Fruit fly (Drosophila melanogaster) whole organism, prepupa: ENCODE measurements around the gene Bx.

Source experiments
- Blimp-1 ChIP-seq: fragments of 200-800 bp; sonication (Bioruptor generic); optimal IDR thresholded peaks from 3 replicates; lab custom pipeline; 2017; ENCODE audit warnings: missing biosample characterization, missing genetic modification characterization, mild to moderate bottlenecking, moderate library complexity, missing genetic modification reagents
- CG10631 ChIP-seq: fragments of 200-800 bp; sonication (Bioruptor generic); optimal IDR thresholded peaks from 2 replicates; lab custom pipeline; 2016; ENCODE audit warnings: missing biosample characterization, missing genetic modification characterization
- CG10669 ChIP-seq: fragments of 200-800 bp; sonication (Bioruptor generic); optimal IDR thresholded peaks from 3 replicates; lab custom pipeline; 2018; ENCODE audit warnings: missing biosample characterization, mild to moderate bottlenecking, missing genetic modification characterization, moderate library complexity
- CG11902 ChIP-seq: fragments of 200-800 bp; sonication (Bioruptor generic); optimal IDR thresholded peaks from 3 replicates; lab custom pipeline; 2016; ENCODE audit warnings: missing biosample characterization, missing genetic modification characterization
- CG15336 ChIP-seq: fragments of 200-800 bp; sonication (Bioruptor generic); IDR thresholded peaks from 2 replicates; pipeline ENCODE4 v1.3.6; 2022; ENCODE audit warnings: missing biosample characterization, missing genetic modification characterization
- CG16779 ChIP-seq: fragments of 200-800 bp; sonication (Bioruptor generic); optimal IDR thresholded peaks from 3 replicates; lab custom pipeline; 2017; ENCODE audit warnings: missing biosample characterization, mild to moderate bottlenecking, missing genetic modification characterization
- CG31627 ChIP-seq: fragments of 200-800 bp; sonication (Bioruptor generic); optimal IDR thresholded peaks from 3 replicates; lab custom pipeline; 2016; ENCODE audit warnings: missing biosample characterization, missing genetic modification characterization
- CG32006 ChIP-seq: fragments of 200-800 bp; sonication (Bioruptor generic); optimal IDR thresholded peaks from 3 replicates; lab custom pipeline; 2017; ENCODE audit warnings: missing biosample characterization, mild to moderate bottlenecking, missing genetic modification characterization
- CG34406 ChIP-seq: fragments of 200-800 bp; sonication (Bioruptor generic); optimal IDR thresholded peaks from 3 replicates; lab custom pipeline; 2016; ENCODE audit warnings: missing biosample characterization, missing genetic modification characterization
- CG3919 ChIP-seq: fragments of 200-800 bp; sonication (Bioruptor generic); optimal IDR thresholded peaks from 3 replicates; lab custom pipeline; 2016; ENCODE audit warnings: missing biosample characterization, missing genetic modification characterization
- CG4318 ChIP-seq: fragments of 200-800 bp; sonication (Bioruptor generic); optimal IDR thresholded peaks from 3 replicates; lab custom pipeline; 2017; ENCODE audit warnings: missing biosample characterization, mild to moderate bottlenecking, missing genetic modification characterization
- CG6163 ChIP-seq: fragments of 200-800 bp; sonication (Bioruptor generic); IDR thresholded peaks from 3 replicates; pipeline ENCODE4 v1.3.6; 2022; ENCODE audit warnings: missing biosample characterization, missing genetic modification characterization
- CG6276 ChIP-seq: fragments of 200-800 bp; sonication (Bioruptor generic); optimal IDR thresholded peaks from 2 replicates; lab custom pipeline; 2017; ENCODE audit warnings: missing biosample characterization, mild to moderate bottlenecking, missing genetic modification characterization
- CG6792 ChIP-seq: fragments of 200-800 bp; sonication (Bioruptor generic); optimal IDR thresholded peaks from 3 replicates; lab custom pipeline; 2016; ENCODE audit warnings: missing biosample characterization, missing genetic modification characterization
- CG6808 ChIP-seq: fragments of 200-800 bp; sonication (Bioruptor generic); optimal IDR thresholded peaks from 3 replicates; lab custom pipeline; 2017; ENCODE audit warnings: missing biosample characterization, missing genetic modification characterization, mild to moderate bottlenecking, moderate library complexity, missing genetic modification reagents
- CG6854 ChIP-seq: fragments of 200-800 bp; sonication (Bioruptor generic); optimal IDR thresholded peaks from 2 replicates; lab custom pipeline; 2017; ENCODE audit warnings: missing biosample characterization, mild to moderate bottlenecking, missing genetic modification characterization
- CG7368 ChIP-seq: fragments of 200-800 bp; sonication (Bioruptor generic); optimal IDR thresholded peaks from 3 replicates; lab custom pipeline; 2016; ENCODE audit warnings: missing biosample characterization, missing genetic modification characterization
- CG8119 ChIP-seq: fragments of 200-800 bp; sonication (Bioruptor generic); IDR thresholded peaks from 3 replicates; pipeline ENCODE4 v1.3.6; 2022; ENCODE audit warnings: missing biosample characterization, missing genetic modification characterization
- CG8319 ChIP-seq: fragments of 200-800 bp; sonication (Bioruptor generic); optimal IDR thresholded peaks from 3 replicates; lab custom pipeline; 2016; ENCODE audit warnings: missing biosample characterization, missing genetic modification characterization
- CG8632 ChIP-seq: fragments of 200-800 bp; sonication (Bioruptor generic); optimal IDR thresholded peaks from 3 replicates; lab custom pipeline; 2016; ENCODE audit warnings: missing biosample characterization, missing genetic modification characterization
- CG9139 ChIP-seq: fragments of 200-800 bp; sonication (Bioruptor generic); optimal IDR thresholded peaks from 3 replicates; lab custom pipeline; 2017; ENCODE audit warnings: missing biosample characterization, mild to moderate bottlenecking, missing genetic modification characterization
- Eip78C ChIP-seq: fragments of 200-800 bp; sonication (Bioruptor generic); peaks from one replicate; lab custom pipeline; 2016; ENCODE audit warnings: missing biosample characterization, missing genetic modification characterization
- Ets96B ChIP-seq: fragments of 200-800 bp; optimal IDR thresholded peaks from 2 replicates; lab custom pipeline; 2019; ENCODE audit warnings: missing biosample characterization, mild to moderate bottlenecking, missing genetic modification characterization, moderate library complexity
- Hr4 ChIP-seq: fragments of 200-800 bp; sonication (Bioruptor generic); optimal IDR thresholded peaks from 3 replicates; lab custom pipeline; 2016; ENCODE audit warnings: missing biosample characterization, missing genetic modification characterization
- Met ChIP-seq: fragments of 200-800 bp; sonication (Bioruptor generic); optimal IDR thresholded peaks from 3 replicates; lab custom pipeline; 2016; ENCODE audit warnings: missing biosample characterization, missing genetic modification characterization
- OdsH ChIP-seq: fragments of 200-800 bp; sonication (Bioruptor generic); optimal IDR thresholded peaks from 3 replicates; lab custom pipeline; 2016; ENCODE audit warnings: missing biosample characterization, missing genetic modification characterization
- Sox102F ChIP-seq: fragments of 200-800 bp; sonication (Bioruptor generic); optimal IDR thresholded peaks from 2 replicates; lab custom pipeline; 2016; ENCODE audit warnings: missing biosample characterization, mild to moderate bottlenecking, missing genetic modification characterization
- achi ChIP-seq: fragments of 200-800 bp; sonication (Bioruptor generic); optimal IDR thresholded peaks from 3 replicates; lab custom pipeline; 2016; ENCODE audit warnings: missing biosample characterization, missing genetic modification characterization
- acj6 ChIP-seq: fragments of 200-800 bp; sonication (Bioruptor generic); optimal IDR thresholded peaks from 3 replicates; lab custom pipeline; 2016; ENCODE audit warnings: missing biosample characterization, missing genetic modification characterization
- dsx ChIP-seq: fragments of 200-800 bp; optimal IDR thresholded peaks from 3 replicates; lab custom pipeline; 2019; ENCODE audit warnings: missing biosample characterization, mild to moderate bottlenecking, missing genetic modification characterization, moderate library complexity; ENCODE audit not compliant: poor library complexity, severe bottlenecking
- eg ChIP-seq: fragments of 200-800 bp; sonication (Bioruptor generic); IDR thresholded peaks from 3 replicates; pipeline ENCODE4 v1.3.6; 2022; ENCODE audit warnings: missing biosample characterization, missing genetic modification characterization
- esn ChIP-seq: fragments of 200-800 bp; sonication (Bioruptor generic); optimal IDR thresholded peaks from 2 replicates; lab custom pipeline; 2016; ENCODE audit warnings: missing biosample characterization, mild to moderate bottlenecking, missing genetic modification characterization, moderate library complexity
- fd85E ChIP-seq: fragments of 200-800 bp; sonication (Bioruptor generic); optimal IDR thresholded peaks from 3 replicates; lab custom pipeline; 2016; ENCODE audit warnings: missing biosample characterization, missing genetic modification characterization
- lz ChIP-seq: fragments of 200-800 bp; sonication (Bioruptor generic); optimal IDR thresholded peaks from 3 replicates; lab custom pipeline; 2016; ENCODE audit warnings: missing biosample characterization, missing genetic modification characterization
- pdm3 ChIP-seq: fragments of 200-800 bp; sonication (Bioruptor generic); optimal IDR thresholded peaks from 3 replicates; lab custom pipeline; 2016; ENCODE audit warnings: missing biosample characterization, missing genetic modification characterization
- ss ChIP-seq, 2 experiments: fragments of 200-800 bp; sonication (Bioruptor generic); optimal IDR thresholded peaks; 2 replicates in 1 of 2; 3 replicates in 1 of 2; lab custom pipeline; 2017 to 2018; ENCODE audit warnings: mild to moderate bottlenecking in 2 of 2, missing biosample characterization in 2 of 2, missing genetic modification characterization in 2 of 2, moderate library complexity in 1 of 2
- svp ChIP-seq: fragments of 200-800 bp; sonication (Bioruptor generic); peaks from one replicate; lab custom pipeline; 2016; ENCODE audit warnings: missing biosample characterization, missing genetic modification characterization
- vri ChIP-seq: fragments of 200-800 bp; sonication (Bioruptor generic); optimal IDR thresholded peaks from 3 replicates; lab custom pipeline; 2016; ENCODE audit warnings: missing biosample characterization, mild to moderate bottlenecking, missing genetic modification characterization

Gene Bx

dm6 chrX:18533308-18533707 is 18.1 kb downstream of the Bx start (continued):
- TF ChIP-seq dsx (GFP tag; lab: Kevin White, UChicago) (no peak), CG6792 (GFP tag; lab: Kevin White, UChicago) (peak; percentile 10), CG32006 (GFP tag; lab: Kevin White, UChicago) (peak; percentile 13), CG3919 (peak; percentile 3), CG4318 (no peak), CG8119 (GFP tag; lab: Robert Waterston, UW) (no peak), CG16779 (tag; lab: Kevin White, UChicago) (no peak), pdm3 (GFP tag; lab: Kevin White, UChicago) (peak; percentile 18), CG11902 (GFP tag; lab: Kevin White, UChicago) (no peak), Sox102F (GFP tag; lab: Kevin White, UChicago) (peak; percentile 16), CG7368 (GFP tag; lab: Kevin White, UChicago) (no peak), CG8319 (GFP tag; lab: Kevin White, UChicago) (no peak), CG9139 (GFP tag; lab: Kevin White, UChicago) (no peak), CG10669 (no peak), Ets96B (tag; lab: Kevin White, UChicago) (no peak), ss (GFP tag; optimal IDR thresholded peaks at IDR 0.05; lab: Kevin White, UChicago) (no peak), CG6854 (GFP tag; lab: Kevin White, UChicago) (no peak), CG34406 (GFP tag; lab: Kevin White, UChicago) (peak; percentile 11)

DNA sequence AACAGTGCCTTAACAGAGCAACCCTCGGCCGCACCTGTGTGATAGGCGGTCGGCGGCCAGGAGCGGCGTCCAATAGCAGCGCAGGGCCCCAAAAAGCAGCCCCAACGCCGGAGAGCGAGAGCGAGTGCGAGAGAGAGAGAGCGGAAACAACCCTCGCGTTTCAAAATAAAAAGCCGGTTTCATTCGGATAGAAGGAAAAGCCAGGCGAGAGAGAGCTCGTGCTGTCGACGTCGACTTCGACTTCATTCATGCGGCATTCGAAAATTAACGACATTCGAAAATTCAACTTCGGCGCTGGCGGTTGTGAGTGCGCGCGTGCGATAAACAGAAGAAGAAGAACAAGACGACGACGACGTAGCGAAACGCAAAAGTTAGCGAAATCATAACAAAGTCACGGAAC is 19.2 kb downstream of the Bx start:
- no peak for TF ChIP-seq CG8119 (GFP tag; lab: Robert Waterston, UW)
- peak; percentile 57 for TF ChIP-seq Eip78C (GFP tag; lab: Kevin White, UChicago)
- no peak for TF ChIP-seq achi (GFP tag; lab: Kevin White, UChicago)
- TF ChIP-seq CG6792 (GFP tag; lab: Kevin White, UChicago), result no peak
- peak; percentile 18; the same call in 1 of the 3 replicates for TF ChIP-seq eg
- TF ChIP-seq CG6276 (GFP tag; lab: Kevin White, UChicago), result no peak
- TF ChIP-seq lz (GFP tag; lab: Kevin White, UChicago), result no peak
- TF ChIP-seq Hr4 (GFP tag; lab: Kevin White, UChicago), result no peak
- TF ChIP-seq CG6163 (GFP tag; lab: Robert Waterston, UW), result no peak; the same call in 1 of the 3 replicates
- TF ChIP-seq CG11902 (GFP tag; lab: Kevin White, UChicago), result peak; percentile 48
- TF ChIP-seq CG31627 (GFP tag; lab: Kevin White, UChicago), result no peak
- TF ChIP-seq CG15336 (GFP tag; lab: Robert Waterston, UW), result peak; percentile 34; the same call in 1 of the 2 replicates
- no peak for TF ChIP-seq Sox102F (GFP tag; lab: Kevin White, UChicago)
- TF ChIP-seq fd85E (GFP tag; lab: Kevin White, UChicago), result no peak
- TF ChIP-seq OdsH, result no peak
- TF ChIP-seq esn (GFP tag; lab: Kevin White, UChicago), result no peak
- TF ChIP-seq CG9139 (GFP tag; lab: Kevin White, UChicago), result peak; percentile 23
- peak; percentile 10 for TF ChIP-seq dsx (GFP tag; lab: Kevin White, UChicago)
- no peak for TF ChIP-seq vri (GFP tag; lab: Kevin White, UChicago)
- peak; percentile 67 for TF ChIP-seq CG6854 (GFP tag; lab: Kevin White, UChicago)
- TF ChIP-seq CG10631 (GFP tag; lab: Kevin White, UChicago), result no peak
- TF ChIP-seq CG8632 (GFP tag; lab: Kevin White, UChicago), result no peak
- no peak for TF ChIP-seq Blimp-1
- TF ChIP-seq acj6 (GFP tag; lab: Kevin White, UChicago), result no peak
- TF ChIP-seq Ets96B (tag; lab: Kevin White, UChicago), result no peak
- peak; percentile 50 for TF ChIP-seq svp (GFP tag; lab: Kevin White, UChicago)
- no peak for TF ChIP-seq CG3919
- TF ChIP-seq ss (GFP tag; optimal IDR thresholded peaks at IDR 0.05; lab: Kevin White, UChicago), result peak in 1 of 2 experiments; percentile 6
- no peak for TF ChIP-seq CG6808 (GFP tag; lab: Kevin White, UChicago)
- TF ChIP-seq Met (GFP tag; lab: Kevin White, UChicago), result no peak
- TF ChIP-seq CG32006 (GFP tag; lab: Kevin White, UChicago), result no peak
